Worm (Caenorhabditis elegans) whole organism, L3 larva: ENCODE data around the gene R11F4.1.

Experiments used
- R02D3.7 ChIP-seq: fragments of 150-350 bp; optimal IDR thresholded peaks from 2 replicates; lab custom pipeline; 2014; ENCODE audit warnings: missing biosample characterization, missing genetic modification characterization
- ZK546.5 ChIP-seq: sonication (generic microtip); optimal IDR thresholded peaks from 2 replicates; lab custom pipeline; 2017; ENCODE audit warnings: missing biosample characterization, missing genetic modification characterization
- aly-2 ChIP-seq: fragments of 150-350 bp; optimal IDR thresholded peaks from 2 replicates; lab custom pipeline; 2014; ENCODE audit warnings: missing biosample characterization, missing genetic modification characterization
- ama-1 ChIP-seq: fragments of 150-350 bp; optimal IDR thresholded peaks from 2 replicates; lab custom pipeline; 2018
- ceh-16 ChIP-seq: sonication (generic microtip); optimal IDR thresholded peaks from 2 replicates; lab custom pipeline; 2017; ENCODE audit warnings: missing biosample characterization, missing genetic modification characterization
- ceh-28 ChIP-seq: fragments of 150-350 bp; optimal IDR thresholded peaks from 2 replicates; lab custom pipeline; 2014; ENCODE audit warnings: missing biosample characterization, missing genetic modification reagents, missing genetic modification characterization
- ceh-82 ChIP-seq: fragments of 150-350 bp; optimal IDR thresholded peaks from 2 replicates; lab custom pipeline; 2014; ENCODE audit warnings: missing biosample characterization, missing genetic modification characterization
- ceh-9 ChIP-seq: sonication (generic microtip); optimal IDR thresholded peaks from 2 replicates; lab custom pipeline; 2018; ENCODE audit warnings: missing biosample characterization, missing genetic modification characterization
- daf-12 ChIP-seq: fragments of 150-350 bp; optimal IDR thresholded peaks from 2 replicates; lab custom pipeline; 2014; ENCODE audit warnings: missing biosample characterization, missing genetic modification reagents, missing genetic modification characterization
- egl-27 ChIP-seq: sonication (generic microtip); optimal IDR thresholded peaks from 4 replicates; lab custom pipeline; 2017; ENCODE audit warnings: missing biosample characterization, missing genetic modification reagents, missing genetic modification characterization
- egl-5 ChIP-seq: fragments of 150-350 bp; optimal IDR thresholded peaks from 2 replicates; lab custom pipeline; 2017; ENCODE audit warnings: missing biosample characterization, missing genetic modification reagents, missing genetic modification characterization, inconsistent platforms
- elt-1 ChIP-seq: fragments of 150-350 bp; optimal IDR thresholded peaks from 2 replicates; lab custom pipeline; 2014; ENCODE audit warnings: missing biosample characterization, missing genetic modification characterization
- elt-2 ChIP-seq: sonication (generic microtip); optimal IDR thresholded peaks from 2 replicates; lab custom pipeline; 2016; ENCODE audit warnings: missing genetic modification reagents, mild to moderate bottlenecking, missing genetic modification characterization, missing compliant biosample characterization
- elt-3 ChIP-seq, 3 experiments: fragments of 150-350 bp in 1 of 3; sonication (generic microtip) in 2 of 3; optimal IDR thresholded peaks; 2 replicates in 2 of 3; 4 replicates in 1 of 3; lab custom pipeline; 2014 to 2017; ENCODE audit warnings: missing biosample characterization in 3 of 3, missing genetic modification characterization in 3 of 3
- eor-1 ChIP-seq, 2 experiments: fragments of 150-350 bp; optimal IDR thresholded peaks; 2 replicates each; lab custom pipeline; 2014 to 2018; ENCODE audit warnings: missing biosample characterization in 2 of 2, missing genetic modification characterization in 2 of 2
- fkh-10 ChIP-seq: sonication (generic microtip); optimal IDR thresholded peaks from 2 replicates; lab custom pipeline; 2017; ENCODE audit warnings: missing biosample characterization, missing genetic modification reagents, missing genetic modification characterization
- fkh-2 ChIP-seq: fragments of 150-350 bp; optimal IDR thresholded peaks from 2 replicates; lab custom pipeline; 2014; ENCODE audit warnings: missing biosample characterization, missing genetic modification reagents, missing genetic modification characterization
- fos-1 ChIP-seq: fragments of 150-350 bp; optimal IDR thresholded peaks from 2 replicates; lab custom pipeline; 2014; ENCODE audit warnings: missing biosample characterization, missing genetic modification characterization
- hmg-11 ChIP-seq: sonication (generic microtip); optimal IDR thresholded peaks from 2 replicates; lab custom pipeline; 2016; ENCODE audit warnings: missing genetic modification characterization, missing compliant biosample characterization
- jun-1 ChIP-seq: fragments of 150-350 bp; optimal IDR thresholded peaks from 2 replicates; lab custom pipeline; 2014; ENCODE audit warnings: missing biosample characterization, missing genetic modification reagents, missing genetic modification characterization
- lin-15B ChIP-seq: fragments of 150-350 bp; optimal IDR thresholded peaks from 2 replicates; lab custom pipeline; 2014; ENCODE audit warnings: missing biosample characterization, missing genetic modification characterization
- lin-39 ChIP-seq: fragments of 150-350 bp; optimal IDR thresholded peaks from 2 replicates; lab custom pipeline; 2018; ENCODE audit warnings: missing biosample characterization, missing genetic modification reagents, missing genetic modification characterization
- lsy-12 ChIP-seq: sonication (generic microtip); optimal IDR thresholded peaks from 2 replicates; lab custom pipeline; 2016; ENCODE audit warnings: mild to moderate bottlenecking, missing genetic modification characterization, missing compliant biosample characterization
- mdl-1 ChIP-seq: fragments of 150-350 bp; optimal IDR thresholded peaks from 2 replicates; lab custom pipeline; 2014; ENCODE audit warnings: missing biosample characterization, missing genetic modification characterization
- mml-1 ChIP-seq: fragments of 150-350 bp; sonication (generic microtip); optimal IDR thresholded peaks from 3 replicates; lab custom pipeline; 2014; ENCODE audit warnings: missing biosample characterization, missing genetic modification characterization
- nfya-1 ChIP-seq: sonication (generic microtip); optimal IDR thresholded peaks from 2 replicates; lab custom pipeline; 2017; ENCODE audit warnings: missing genetic modification characterization, mild to moderate bottlenecking, missing compliant biosample characterization, antibody characterized with exemption, moderate library complexity; ENCODE audit not compliant: insufficient read depth
- nhr-11 ChIP-seq: fragments of 150-350 bp; optimal IDR thresholded peaks from 2 replicates; lab custom pipeline; 2014; ENCODE audit warnings: missing biosample characterization, missing genetic modification characterization
- nhr-12 ChIP-seq: fragments of 150-350 bp; optimal IDR thresholded peaks from 2 replicates; lab custom pipeline; 2014; ENCODE audit warnings: missing biosample characterization, missing genetic modification characterization
- nhr-23 ChIP-seq: fragments of 150-350 bp; optimal IDR thresholded peaks from 2 replicates; lab custom pipeline; 2014; ENCODE audit warnings: missing biosample characterization, missing genetic modification reagents, missing genetic modification characterization
- nhr-237 ChIP-seq: fragments of 150-350 bp; optimal IDR thresholded peaks from 2 replicates; lab custom pipeline; 2014; ENCODE audit warnings: missing biosample characterization, missing genetic modification characterization
- nhr-25 ChIP-seq: sonication (generic microtip); optimal IDR thresholded peaks from 2 replicates; lab custom pipeline; 2017; ENCODE audit warnings: missing biosample characterization, missing genetic modification characterization
- nhr-28 ChIP-seq: fragments of 150-350 bp; optimal IDR thresholded peaks from 2 replicates; lab custom pipeline; 2014; ENCODE audit warnings: missing biosample characterization, missing genetic modification characterization
- nhr-43 ChIP-seq: sonication (generic microtip); optimal IDR thresholded peaks from 2 replicates; lab custom pipeline; 2016; ENCODE audit warnings: mild to moderate bottlenecking, missing genetic modification characterization, missing compliant biosample characterization; ENCODE audit not compliant: poor library complexity, severe bottlenecking
- nhr-67 ChIP-seq: fragments of 150-350 bp; optimal IDR thresholded peaks from 2 replicates; lab custom pipeline; 2014; ENCODE audit warnings: missing biosample characterization, missing genetic modification characterization
- nhr-76 ChIP-seq: fragments of 150-350 bp; sonication (generic microtip); optimal IDR thresholded peaks from 5 replicates; lab custom pipeline; 2014; ENCODE audit warnings: missing biosample characterization, missing genetic modification characterization
- nhr-77 ChIP-seq: fragments of 150-350 bp; optimal IDR thresholded peaks from 2 replicates; lab custom pipeline; 2014; ENCODE audit warnings: missing biosample characterization, missing genetic modification characterization
- pha-4 ChIP-seq: fragments of 150-350 bp; optimal IDR thresholded peaks from 2 replicates; lab custom pipeline; 2014; ENCODE audit warnings: missing biosample characterization, missing genetic modification reagents, missing genetic modification characterization
- pqm-1 ChIP-seq: fragments of 150-350 bp; optimal IDR thresholded peaks from 2 replicates; lab custom pipeline; 2017; ENCODE audit warnings: missing biosample characterization, missing genetic modification characterization, inconsistent platforms
- sea-2 ChIP-seq: fragments of 150-350 bp; sonication (generic microtip); optimal IDR thresholded peaks from 4 replicates; lab custom pipeline; 2014; ENCODE audit warnings: missing biosample characterization, missing genetic modification reagents, missing genetic modification characterization
- skn-1 ChIP-seq: fragments of 150-350 bp; optimal IDR thresholded peaks from 2 replicates; lab custom pipeline; 2014; ENCODE audit warnings: missing biosample characterization, missing genetic modification characterization
- snpc-4 ChIP-seq: fragments of 150-350 bp; optimal IDR thresholded peaks from 2 replicates; lab custom pipeline; 2014; ENCODE audit warnings: missing biosample characterization, missing genetic modification characterization
- tbx-2 ChIP-seq: sonication (generic microtip); optimal IDR thresholded peaks from 2 replicates; lab custom pipeline; 2016; ENCODE audit warnings: mild to moderate bottlenecking, missing genetic modification characterization, missing compliant biosample characterization
- unc-39 ChIP-seq: sonication (generic microtip); optimal IDR thresholded peaks from 4 replicates; lab custom pipeline; 2017; ENCODE audit warnings: missing biosample characterization, missing genetic modification characterization
- unc-62 ChIP-seq: fragments of 150-350 bp; sonication (generic microtip); optimal IDR thresholded peaks from 4 replicates; lab custom pipeline; 2014; ENCODE audit warnings: missing biosample characterization, missing genetic modification reagents, missing genetic modification characterization
- zag-1 ChIP-seq: fragments of 150-350 bp; optimal IDR thresholded peaks from 2 replicates; lab custom pipeline; 2014; ENCODE audit warnings: missing biosample characterization, missing genetic modification characterization
- ztf-11 ChIP-seq: fragments of 150-350 bp; optimal IDR thresholded peaks from 2 replicates; lab custom pipeline; 2014; ENCODE audit warnings: missing biosample characterization, missing genetic modification characterization
- ztf-4 ChIP-seq: fragments of 150-350 bp; optimal IDR thresholded peaks from 2 replicates; lab custom pipeline; 2014; ENCODE audit warnings: missing biosample characterization, missing genetic modification characterization

R11F4.1 gene

ce11 chrII:4089183-4089582 is 2.5 kb upstream of the R11F4.1 start:
- TF ChIP-seq ztf-11 (no peak), lin-15B (tag; lab: Kevin White, UChicago) (no peak), lin-39 (tag; lab: Kevin White, UChicago) (no peak), mdl-1 (tag; lab: Kevin White, UChicago) (peak; percentile 62), ceh-9 (no peak), ZK546.5 (no peak), R02D3.7 (tag; lab: Kevin White, UChicago) (peak; percentile 38), unc-39 (tag; lab: Kevin White, UChicago) (no peak), fos-1 (tag; lab: Kevin White, UChicago) (peak; percentile 33), skn-1 (no peak), sea-2 (GFP tag; lab: Kevin White, UChicago) (no peak), ztf-4 (tag; lab: Kevin White, UChicago) (no peak), ceh-82 (no peak), nfya-1 (tag; lab: Kevin White, UChicago) (peak; percentile 51), unc-62 (peak; percentile 15), nhr-43 (tag; lab: Kevin White, UChicago) (peak; percentile 94), elt-2 (tag; lab: Kevin White, UChicago) (peak; percentile 99), zag-1 (tag; lab: Kevin White, UChicago) (no peak), ceh-16 (tag; lab: Kevin White, UChicago) (no peak), tbx-2 (tag; lab: Kevin White, UChicago) (peak; percentile 6), nhr-76 (tag; lab: Kevin White, UChicago) (peak; percentile 30), elt-3 (tag; optimal IDR thresholded peaks at IDR 0.05; lab: Kevin White, UChicago) (peak in 2 of 3 experiments; percentile 11 to 68), hmg-11 (tag; lab: Kevin White, UChicago) (no peak), ceh-28 (tag; lab: Kevin White, UChicago) (peak; percentile 24), eor-1 (tag; optimal IDR thresholded peaks at IDR 0.05; lab: Kevin White, UChicago) (no peak), nhr-77 (tag; lab: Kevin White, UChicago) (no peak), nhr-28 (tag; lab: Kevin White, UChicago) (no peak), pha-4 (peak; percentile 63), nhr-23 (peak; percentile 51), egl-27 (tag; lab: Kevin White, UChicago) (peak; percentile 83), pqm-1 (tag; lab: Kevin White, UChicago) (peak; percentile 98), jun-1 (peak; percentile 91), nhr-25 (tag; lab: Kevin White, UChicago) (peak; percentile 51), lsy-12 (tag; lab: Kevin White, UChicago) (peak; percentile 8), egl-5 (tag; lab: Kevin White, UChicago) (peak; percentile 33)

ce11 chrII:4090790-4091189 is 940 bp upstream of the R11F4.1 start:
- TF ChIP-seq nhr-28 (tag; lab: Kevin White, UChicago) (no peak), jun-1 (peak; percentile 17), nhr-76 (tag; lab: Kevin White, UChicago) (no peak), fkh-10 (GFP tag; lab: Kevin White, UChicago) (no peak), egl-27 (tag; lab: Kevin White, UChicago) (no peak), elt-3 (tag; optimal IDR thresholded peaks at IDR 0.05; lab: Kevin White, UChicago) (no peak), zag-1 (tag; lab: Kevin White, UChicago) (no peak), fkh-2 (tag; lab: Kevin White, UChicago) (no peak), skn-1 (no peak), nhr-23 (peak; percentile 36), unc-62 (no peak), egl-5 (tag; lab: Kevin White, UChicago) (no peak), mdl-1 (tag; lab: Kevin White, UChicago) (no peak), lin-15B (tag; lab: Kevin White, UChicago) (no peak), aly-2 (tag; lab: Kevin White, UChicago) (no peak), ama-1 (lab: Kevin White, UChicago) (peak; percentile 62), pha-4 (no peak), ztf-4 (tag; lab: Kevin White, UChicago) (no peak), hmg-11 (tag; lab: Kevin White, UChicago) (no peak), pqm-1 (tag; lab: Kevin White, UChicago) (peak; percentile 44), snpc-4 (no peak), ceh-28 (tag; lab: Kevin White, UChicago) (no peak), mml-1 (no peak), nhr-43 (tag; lab: Kevin White, UChicago) (peak; percentile 63), nfya-1 (tag; lab: Kevin White, UChicago) (peak; percentile 41), nhr-67 (tag; lab: Kevin White, UChicago) (no peak), tbx-2 (tag; lab: Kevin White, UChicago) (no peak), daf-12 (tag; lab: Kevin White, UChicago) (no peak), nhr-77 (tag; lab: Kevin White, UChicago) (no peak), elt-1 (no peak), nhr-237 (tag; lab: Kevin White, UChicago) (no peak), nhr-12 (tag; lab: Kevin White, UChicago) (no peak), nhr-11 (tag; lab: Kevin White, UChicago) (no peak), ztf-11 (no peak), elt-2 (tag; lab: Kevin White, UChicago) (peak; percentile 55), ZK546.5 (no peak)
